Worm (Caenorhabditis elegans): ENCODE measurements around the gene npr-21.

npr-21 gene

DNA sequence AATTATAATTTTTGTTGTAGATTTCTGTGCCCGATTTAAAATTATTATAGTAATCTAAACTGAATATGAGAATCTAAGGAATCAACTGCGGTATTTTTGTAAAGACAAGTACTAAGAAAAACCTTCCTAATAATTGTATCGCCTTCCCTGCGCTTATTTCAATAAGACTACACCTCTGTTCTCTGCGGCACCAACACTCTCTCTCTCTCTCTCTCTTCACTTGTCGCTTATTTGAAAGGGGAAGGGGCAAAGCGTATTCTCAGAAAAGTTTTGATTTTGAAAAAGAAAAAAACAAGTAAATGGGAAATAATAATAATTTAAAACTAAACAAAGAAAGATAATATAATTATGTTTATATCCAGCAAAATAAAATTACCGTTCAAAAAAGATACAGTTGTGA is 23.5 kb upstream of the npr-21 start:
- TF ChIP-seq fos-1 (tag; optimal IDR thresholded peaks at IDR 0.05) = no peak
- TF ChIP-seq jun-1 (tag; optimal IDR thresholded peaks at IDR 0.05) = peak; percentile 76
- TF ChIP-seq nhr-77 (tag; optimal IDR thresholded peaks at IDR 0.05) = peak; percentile 91
- TF ChIP-seq ceh-9 (tag; optimal IDR thresholded peaks at IDR 0.05) = no peak
- peak; percentile 31 for TF ChIP-seq elt-2 (tag; optimal IDR thresholded peaks at IDR 0.05)
- peak; percentile 34 for TF ChIP-seq ceh-82 (tag; optimal IDR thresholded peaks at IDR 0.05)
- TF ChIP-seq pha-4 (tag; optimal IDR thresholded peaks at IDR 0.05) = peak; percentile 79
- TF ChIP-seq snpc-4 (tag; optimal IDR thresholded peaks at IDR 0.05) = peak; percentile 75
- no peak for TF ChIP-seq elt-3 (tag; optimal IDR thresholded peaks at IDR 0.05)
- TF ChIP-seq skn-1 (tag; optimal IDR thresholded peaks at IDR 0.05) = peak; percentile 50
- peak; percentile 56 for TF ChIP-seq tbx-2 (tag; optimal IDR thresholded peaks at IDR 0.05)
- TF ChIP-seq lin-15B (tag; optimal IDR thresholded peaks at IDR 0.05) = peak; percentile 0
- TF ChIP-seq nhr-25 (tag; optimal IDR thresholded peaks at IDR 0.05) = peak; percentile 61
- TF ChIP-seq R02D3.7 (tag; optimal IDR thresholded peaks at IDR 0.05) = peak; percentile 46
- TF ChIP-seq nfya-1 (tag; optimal IDR thresholded peaks at IDR 0.05; ENCODE audit: insufficient read depth) = peak; percentile 61
- TF ChIP-seq ceh-28 (tag; optimal IDR thresholded peaks at IDR 0.05) = peak; percentile 59
- TF ChIP-seq nhr-67 (tag; optimal IDR thresholded peaks at IDR 0.05) = no peak
- peak; percentile 71 for TF ChIP-seq nhr-23 (tag; optimal IDR thresholded peaks at IDR 0.05)
- TF ChIP-seq pqm-1 (tag; optimal IDR thresholded peaks at IDR 0.05) = peak; percentile 19
- no peak for TF ChIP-seq nhr-28 (tag; optimal IDR thresholded peaks at IDR 0.05)
- peak; percentile 30 for TF ChIP-seq lin-39 (tag; optimal IDR thresholded peaks at IDR 0.05)

ce11 chrX:17180135-17180534 is 22.4 kb upstream of the npr-21 start:
- TF ChIP-seq fkh-2 (tag; optimal IDR thresholded peaks at IDR 0.05) = no peak
- TF ChIP-seq zag-1 (tag; optimal IDR thresholded peaks at IDR 0.05) = no peak
- no peak for TF ChIP-seq sea-2 (GFP tag; optimal IDR thresholded peaks at IDR 0.05)
- TF ChIP-seq egl-27 (tag; optimal IDR thresholded peaks at IDR 0.05) = no peak
- TF ChIP-seq R02D3.7 (tag; optimal IDR thresholded peaks at IDR 0.05) = no peak
- TF ChIP-seq ZK546.5 (tag; optimal IDR thresholded peaks at IDR 0.05) = no peak
- TF ChIP-seq egl-5 (tag; optimal IDR thresholded peaks at IDR 0.05) = no peak

ce11 chrX:17178239-17178638 is 20.5 kb upstream of the npr-21 start, which contains the start of gene B0302.2:
TSS of gene B0302.2 (plus strand) at chrX:17178539.
- TF ChIP-seq elt-2 (tag; optimal IDR thresholded peaks at IDR 0.05) = no peak
- no peak for TF ChIP-seq unc-62 (GFP tag; optimal IDR thresholded peaks at IDR 0.05)
- TF ChIP-seq skn-1 (tag; optimal IDR thresholded peaks at IDR 0.05) = no peak
- no peak for TF ChIP-seq mdl-1 (tag; optimal IDR thresholded peaks at IDR 0.05)
- no peak for TF ChIP-seq eor-1 (tag; optimal IDR thresholded peaks at IDR 0.05)
- TF ChIP-seq nhr-28 (tag; optimal IDR thresholded peaks at IDR 0.05) = no peak
- TF ChIP-seq ceh-28 (tag; optimal IDR thresholded peaks at IDR 0.05) = no peak
- TF ChIP-seq nhr-67 (tag; optimal IDR thresholded peaks at IDR 0.05) = no peak
- TF ChIP-seq nhr-237 (tag; optimal IDR thresholded peaks at IDR 0.05) = no peak
- no peak for TF ChIP-seq nhr-12 (tag; optimal IDR thresholded peaks at IDR 0.05)
- TF ChIP-seq elt-3 (tag; optimal IDR thresholded peaks at IDR 0.05) = no peak
- no peak for TF ChIP-seq unc-39 (tag; optimal IDR thresholded peaks at IDR 0.05)
- no peak for TF ChIP-seq nhr-76 (tag; optimal IDR thresholded peaks at IDR 0.05)
- no peak for TF ChIP-seq pha-4 (tag; optimal IDR thresholded peaks at IDR 0.05)

DNA sequence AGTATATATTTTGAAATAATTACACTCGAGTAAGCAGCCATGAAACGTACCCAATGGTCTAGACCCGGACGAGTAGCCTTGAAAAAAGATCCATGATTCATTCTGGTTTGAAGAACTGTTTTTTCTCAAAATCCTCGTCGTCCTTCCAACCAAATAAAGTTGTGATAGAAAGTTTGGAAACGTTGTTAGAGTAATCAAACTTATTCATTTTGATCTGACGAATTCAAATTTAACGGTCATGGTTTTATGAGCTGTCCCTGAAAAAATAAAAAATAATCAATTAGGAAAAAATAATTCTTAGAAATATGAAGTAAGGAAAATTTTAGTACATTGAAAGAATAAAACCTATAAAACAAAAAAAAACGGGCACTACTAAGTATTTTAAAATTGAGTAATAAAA is 18.9 kb upstream of the npr-21 start, which contains the start of gene B0302.4:
Gene B0302.4, minus strand, starts transcription at position 101 of the 400 bp plus-strand sequence.
- TF ChIP-seq elt-3 (tag; optimal IDR thresholded peaks at IDR 0.05) (no peak), fkh-10 (GFP tag; optimal IDR thresholded peaks at IDR 0.05) (no peak), nhr-76 (tag; optimal IDR thresholded peaks at IDR 0.05) (no peak), sea-2 (GFP tag; optimal IDR thresholded peaks at IDR 0.05) (no peak), ama-1 (optimal IDR thresholded peaks at IDR 0.05) (no peak), snpc-4 (tag; optimal IDR thresholded peaks at IDR 0.05) (no peak), elt-2 (tag; optimal IDR thresholded peaks at IDR 0.05) (no peak), egl-27 (tag; optimal IDR thresholded peaks at IDR 0.05) (no peak), ceh-28 (tag; optimal IDR thresholded peaks at IDR 0.05) (no peak), pqm-1 (tag; optimal IDR thresholded peaks at IDR 0.05) (no peak), mml-1 (tag; optimal IDR thresholded peaks at IDR 0.05) (no peak), lin-15B (tag; optimal IDR thresholded peaks at IDR 0.05) (no peak), mdl-1 (tag; optimal IDR thresholded peaks at IDR 0.05) (no peak), ceh-16 (tag; optimal IDR thresholded peaks at IDR 0.05) (no peak), ztf-4 (tag; optimal IDR thresholded peaks at IDR 0.05) (no peak), unc-62 (GFP tag; optimal IDR thresholded peaks at IDR 0.05) (no peak), nhr-11 (tag; optimal IDR thresholded peaks at IDR 0.05) (no peak)

Measured in whole organism, L3 larva.